ENCODE assay signal across 1 fruit fly cellular context in the genomic region with DNA sequence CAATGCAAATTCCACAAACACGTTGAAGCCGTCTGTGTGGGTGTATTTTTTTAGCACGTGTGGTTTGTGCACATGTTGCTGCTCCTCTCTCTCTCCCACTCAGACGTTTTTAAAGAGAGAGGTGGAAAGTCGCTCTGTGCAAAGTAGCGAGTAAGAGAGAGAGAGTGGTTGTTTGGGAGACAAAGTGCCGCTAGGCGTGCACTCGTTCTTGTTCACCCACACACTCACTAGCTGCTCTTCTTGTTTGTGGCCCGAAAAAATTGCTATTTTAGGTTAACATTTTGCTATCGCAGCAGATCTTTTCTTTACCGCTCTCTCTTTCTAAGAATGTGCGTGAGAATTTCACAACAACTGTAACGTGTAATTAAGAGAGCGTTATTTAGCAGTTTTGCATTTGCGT.
TF ChIP-seq lines count a peak whose summit lies in the region.

No protein-coding gene starts in this region.

TF ChIP-seq in whole organism, embryonic, 481 proteins besides CTCF, POLR2A, EP300 and RAD21 (continued from another document):
- TF ChIP-seq Asciz (GFP tag; optimal IDR thresholded peaks at IDR 0.05; lab: Kevin White, UChicago) (no peak), Poxn (GFP tag; IDR thresholded peaks at IDR 0.05; lab: Robert Waterston, UW) (no peak), CG3847 (GFP tag; IDR thresholded peaks at IDR 0.05; lab: Robert Waterston, UW) (no peak), Hand (GFP tag; optimal IDR thresholded peaks at IDR 0.05; lab: Kevin White, UChicago) (no peak), ken (GFP tag; IDR thresholded peaks at IDR 0.05; lab: Robert Waterston, UW) (no peak), tna (GFP tag; IDR thresholded peaks at IDR 0.05; lab: Robert Waterston, UW; ENCODE audit: partially characterized antibody) (no peak), CG18599 (GFP tag; optimal IDR thresholded peaks at IDR 0.05; lab: Kevin White, UChicago) (no peak), HLH3B (GFP tag; IDR thresholded peaks at IDR 0.05; lab: Robert Waterston, UW) (no peak), CG10543 (GFP tag; optimal IDR thresholded peaks at IDR 0.05; lab: Kevin White, UChicago) (no peak), seq (GFP tag; IDR thresholded peaks at IDR 0.05; lab: Robert Waterston, UW) (no peak), danr (GFP tag; IDR thresholded peaks at IDR 0.05; lab: Robert Waterston, UW) (no peak), ind (GFP tag; optimal IDR thresholded peaks at IDR 0.05; lab: Kevin White, UChicago) (no peak), CG33557 (GFP tag; optimal IDR thresholded peaks at IDR 0.05; lab: Kevin White, UChicago) (no peak), sr (GFP tag; IDR thresholded peaks at IDR 0.05; lab: Robert Waterston, UW) (peak; percentile 79; the same call in 2 of the 3 replicates), CG4617 (GFP tag; optimal IDR thresholded peaks at IDR 0.05; lab: Kevin White, UChicago; ENCODE audit: borderline replicate concordance) (no peak), NK7.1 (GFP tag; optimal IDR thresholded peaks at IDR 0.05; lab: Kevin White, UChicago) (no peak), zfh2 (GFP tag; optimal IDR thresholded peaks at IDR 0.05; lab: Kevin White, UChicago) (no peak), CG8089 (GFP tag; optimal IDR thresholded peaks at IDR 0.05; lab: Kevin White, UChicago) (no peak), MBD-R2 (GFP tag; IDR thresholded peaks at IDR 0.05; lab: Robert Waterston, UW) (0 out of 2 replicates have a peak, but pooled peaks have one; percentile 9), Lpt (GFP tag; optimal IDR thresholded peaks at IDR 0.05; lab: Kevin White, UChicago) (no peak), tin (GFP tag; optimal IDR thresholded peaks at IDR 0.05; lab: Kevin White, UChicago) (no peak), hkb (optimal IDR thresholded peaks at IDR 0.05; lab: Kevin White, UChicago) (no peak), hkb (GFP tag; IDR thresholded peaks at IDR 0.05; lab: Robert Waterston, UW) (no peak), tx (GFP tag; optimal IDR thresholded peaks at IDR 0.05; lab: Kevin White, UChicago) (no peak), GATAe (GFP tag; conservative IDR thresholded peaks at IDR 0.05; lab: Robert Waterston, UW) (no peak), CG15601 (tag; optimal IDR thresholded peaks at IDR 0.05; lab: Kevin White, UChicago) (no peak), CG33213 (GFP tag; optimal IDR thresholded peaks at IDR 0.05; lab: Kevin White, UChicago) (no peak), da (GFP tag; optimal IDR thresholded peaks at IDR 0.05; lab: Kevin White, UChicago) (no peak), CG8281 (tag; optimal IDR thresholded peaks at IDR 0.05; lab: Kevin White, UChicago) (no peak), CG14441 (GFP tag; IDR thresholded peaks at IDR 0.05; lab: Robert Waterston, UW) (no peak), sd (tag; optimal IDR thresholded peaks at IDR 0.05; lab: Kevin White, UChicago) (peak; percentile 87), CG15514 (GFP tag; optimal IDR thresholded peaks at IDR 0.05; lab: Kevin White, UChicago) (no peak), Dref (GFP tag; IDR thresholded peaks at IDR 0.05; lab: Robert Waterston, UW) (no peak), CG4404 (GFP tag; IDR thresholded peaks at IDR 0.05; lab: Robert Waterston, UW) (no peak), CG12391 (tag; optimal IDR thresholded peaks at IDR 0.05; lab: Kevin White, UChicago) (no peak), nerfin-1 (tag; optimal IDR thresholded peaks at IDR 0.05; lab: Kevin White, UChicago) (peak; percentile 56), nau (GFP tag; optimal IDR thresholded peaks at IDR 0.05; lab: Kevin White, UChicago) (no peak), CG8944 (GFP tag; optimal IDR thresholded peaks at IDR 0.05; lab: Kevin White, UChicago) (no peak), Oli (tag; optimal IDR thresholded peaks at IDR 0.05; lab: Kevin White, UChicago) (no peak), CG4282 (GFP tag; optimal IDR thresholded peaks at IDR 0.05; lab: Kevin White, UChicago) (no peak), MTF-1 (GFP tag; optimal IDR thresholded peaks at IDR 0.05; lab: Kevin White, UChicago; ENCODE audit: borderline replicate concordance) (no peak), CG10979 (tag; optimal IDR thresholded peaks at IDR 0.05; lab: Kevin White, UChicago) (no peak), CG31388 (GFP tag; optimal IDR thresholded peaks at IDR 0.05; lab: Kevin White, UChicago) (no peak), CG1832 (GFP tag; optimal IDR thresholded peaks at IDR 0.05; lab: Kevin White, UChicago) (peak; percentile 26), CG9727 (GFP tag; optimal IDR thresholded peaks at IDR 0.05; lab: Kevin White, UChicago) (no peak), CG16779 (GFP tag; IDR thresholded peaks at IDR 0.05; lab: Robert Waterston, UW) (no peak), nmo (GFP tag; optimal IDR thresholded peaks at IDR 0.05; lab: Kevin White, UChicago) (no peak), CG6175 (GFP tag; IDR thresholded peaks at IDR 0.05; lab: Robert Waterston, UW) (no peak), her (GFP tag; optimal IDR thresholded peaks at IDR 0.05; lab: Kevin White, UChicago) (no peak), HmgD (GFP tag; optimal IDR thresholded peaks at IDR 0.05; lab: Kevin White, UChicago) (no peak), CG7786 (GFP tag; optimal IDR thresholded peaks at IDR 0.05; lab: Kevin White, UChicago) (no peak), gem (tag; optimal IDR thresholded peaks at IDR 0.05; lab: Kevin White, UChicago) (no peak), Xrp1 (GFP tag; IDR thresholded peaks at IDR 0.05; lab: Robert Waterston, UW) (no peak), gt (GFP tag; IDR thresholded peaks at IDR 0.05; lab: Robert Waterston, UW) (no peak), pum (GFP tag; optimal IDR thresholded peaks at IDR 0.05; lab: Kevin White, UChicago) (no peak), CG4730 (GFP tag; IDR thresholded peaks at IDR 0.05; lab: Robert Waterston, UW) (no peak), Abd-B (GFP tag; optimal IDR thresholded peaks at IDR 0.05; lab: Kevin White, UChicago) (no peak), CG10462 (GFP tag; optimal IDR thresholded peaks at IDR 0.05; lab: Kevin White, UChicago) (no peak), row (GFP tag; IDR thresholded peaks at IDR 0.05; lab: Robert Waterston, UW) (no peak), BtbVII (GFP tag; optimal IDR thresholded peaks at IDR 0.05; lab: Kevin White, UChicago) (no peak), ato (GFP tag; IDR thresholded peaks at IDR 0.05; lab: Robert Waterston, UW; ENCODE audit: partially characterized antibody) (no peak), CG3407 (GFP tag; optimal IDR thresholded peaks at IDR 0.05; lab: Kevin White, UChicago) (no peak), bab2 (GFP tag; optimal IDR thresholded peaks at IDR 0.05; lab: Kevin White, UChicago) (no peak), CG14014 (GFP tag; IDR thresholded peaks at IDR 0.05; lab: Robert Waterston, UW) (no peak), esg (GFP tag; conservative IDR thresholded peaks at IDR 0.05; lab: Robert Waterston, UW) (no peak), CG2116 (GFP tag; optimal IDR thresholded peaks at IDR 0.05; lab: Kevin White, UChicago) (no peak), salm (tag; optimal IDR thresholded peaks at IDR 0.05; lab: Kevin White, UChicago) (no peak), E2f1 (GFP tag; IDR thresholded peaks at IDR 0.05; lab: Robert Waterston, UW) (no peak), CG2199 (GFP tag; IDR thresholded peaks at IDR 0.05; lab: Robert Waterston, UW) (0 out of 3 replicates have a peak, but pooled peaks have one; percentile 23), CG18476 (GFP tag; optimal IDR thresholded peaks at IDR 0.05; lab: Kevin White, UChicago) (no peak), tll (GFP tag; optimal IDR thresholded peaks at IDR 0.05; lab: Kevin White, UChicago) (no peak), CG11247 (GFP tag; IDR thresholded peaks at IDR 0.05; lab: Robert Waterston, UW) (no peak), Deaf1 (tag; optimal IDR thresholded peaks at IDR 0.05; lab: Kevin White, UChicago) (no peak), emc (GFP tag; optimal IDR thresholded peaks at IDR 0.05; lab: Kevin White, UChicago) (no peak), vnd (GFP tag; IDR thresholded peaks at IDR 0.05; lab: Robert Waterston, UW; ENCODE audit: partially characterized antibody) (no peak), exex (tag; optimal IDR thresholded peaks at IDR 0.05; lab: Kevin White, UChicago) (no peak), ci (GFP tag; IDR thresholded peaks at IDR 0.05; lab: Robert Waterston, UW) (no peak), CG16813 (GFP tag; IDR thresholded peaks at IDR 0.05; lab: Robert Waterston, UW; ENCODE audit: partially characterized antibody) (peak; percentile 38; the same call in 1 of the 3 replicates), Lim3 (GFP tag; IDR thresholded peaks at IDR 0.05; lab: Robert Waterston, UW) (no peak), CG2678 (tag; optimal IDR thresholded peaks at IDR 0.05; lab: Kevin White, UChicago) (no peak), btn (GFP tag; optimal IDR thresholded peaks at IDR 0.05; lab: Kevin White, UChicago) (no peak), CG12236 (GFP tag; optimal IDR thresholded peaks at IDR 0.05; lab: Kevin White, UChicago) (no peak), CG8765 (GFP tag; IDR thresholded peaks at IDR 0.05; lab: Robert Waterston, UW) (no peak), crp (GFP tag; optimal IDR thresholded peaks at IDR 0.05; lab: Kevin White, UChicago) (no peak), CG7987 (GFP tag; optimal IDR thresholded peaks at IDR 0.05; lab: Kevin White, UChicago) (no peak), CG14860 (GFP tag; IDR thresholded peaks at IDR 0.05; lab: Robert Waterston, UW; ENCODE audit: partially characterized antibody) (no peak), CG12219 (GFP tag; optimal IDR thresholded peaks at IDR 0.05; lab: Kevin White, UChicago) (no peak), CG6254 (GFP tag; optimal IDR thresholded peaks at IDR 0.05; lab: Kevin White, UChicago) (no peak), NC2β (GFP tag; optimal IDR thresholded peaks at IDR 0.05; lab: Kevin White, UChicago) (no peak), CG7372 (GFP tag; IDR thresholded peaks at IDR 0.05; lab: Robert Waterston, UW) (no peak), CG12659 (GFP tag; optimal IDR thresholded peaks at IDR 0.05; lab: Kevin White, UChicago) (no peak), dimm (GFP tag; IDR thresholded peaks at IDR 0.05; lab: Robert Waterston, UW) (no peak), Tbp (GFP tag; optimal IDR thresholded peaks at IDR 0.05; lab: Kevin White, UChicago) (no peak), Sox102F (GFP tag; optimal IDR thresholded peaks at IDR 0.05; lab: Kevin White, UChicago) (no peak), CG10431 (GFP tag; optimal IDR thresholded peaks at IDR 0.05; lab: Kevin White, UChicago) (no peak), chinmo (GFP tag; IDR thresholded peaks at IDR 0.05; lab: Robert Waterston, UW; ENCODE audit: partially characterized antibody) (peak; percentile 82; the same call in 2 of the 4 replicates), jumu (GFP tag; optimal IDR thresholded peaks at IDR 0.05; lab: Kevin White, UChicago) (no peak), CG15011 (GFP tag; optimal IDR thresholded peaks at IDR 0.05; lab: Kevin White, UChicago) (no peak), B-H1 (GFP tag; IDR thresholded peaks at IDR 0.05; lab: Robert Waterston, UW) (no peak), lola (GFP tag; optimal IDR thresholded peaks at IDR 0.05; lab: Kevin White, UChicago) (no peak), CG7357 (GFP tag; IDR thresholded peaks at IDR 0.05; lab: Robert Waterston, UW) (no peak), Antp (GFP tag; optimal IDR thresholded peaks at IDR 0.05; lab: Kevin White, UChicago) (no peak), bcd (GFP tag; optimal IDR thresholded peaks at IDR 0.05; lab: Kevin White, UChicago) (no peak), sug (tag; optimal IDR thresholded peaks at IDR 0.05; lab: Kevin White, UChicago) (peak; percentile 5), NC2α (GFP tag; optimal IDR thresholded peaks at IDR 0.05; lab: Kevin White, UChicago) (no peak), Gug (GFP tag; IDR thresholded peaks at IDR 0.05; lab: Robert Waterston, UW) (no peak), nerfin-2 (GFP tag; IDR thresholded peaks at IDR 0.05; lab: Robert Waterston, UW; ENCODE audit: partially characterized antibody) (no peak), wek (GFP tag; optimal IDR thresholded peaks at IDR 0.05; lab: Kevin White, UChicago) (no peak), toy (GFP tag; IDR thresholded peaks at IDR 0.05; lab: Robert Waterston, UW) (no peak), fd96Cb (tag; optimal IDR thresholded peaks at IDR 0.05; lab: Kevin White, UChicago) (no peak), CG7928 (GFP tag; optimal IDR thresholded peaks at IDR 0.05; lab: Kevin White, UChicago) (no peak), CG6791 (GFP tag; IDR thresholded peaks at IDR 0.05; lab: Robert Waterston, UW; ENCODE audit: partially characterized antibody) (no peak), caup (GFP tag; optimal IDR thresholded peaks at IDR 0.05; lab: Kevin White, UChicago; ENCODE audit: severe bottlenecking) (no peak), Blimp-1 (GFP tag; optimal IDR thresholded peaks at IDR 0.05; lab: Kevin White, UChicago) (no peak), stwl (tag; optimal IDR thresholded peaks at IDR 0.05; lab: Kevin White, UChicago) (no peak), Drgx (GFP tag; IDR thresholded peaks at IDR 0.05; lab: Robert Waterston, UW) (no peak), CG18011 (GFP tag; optimal IDR thresholded peaks at IDR 0.05; lab: Kevin White, UChicago) (no peak), CG17361 (GFP tag; IDR thresholded peaks at IDR 0.05; lab: Robert Waterston, UW) (no peak), jigr1 (GFP tag; IDR thresholded peaks at IDR 0.05; lab: Robert Waterston, UW) (no peak), wdn (GFP tag; IDR thresholded peaks at IDR 0.05; lab: Robert Waterston, UW) (no peak), Meics (GFP tag; optimal IDR thresholded peaks at IDR 0.05; lab: Kevin White, UChicago) (no peak)
